Fruit fly (Drosophila melanogaster): ENCODE data around the gene Tspo.

The Tspo gene

dm6 chr2L:521940-522632 lies 37.3 kb upstream of the Tspo start (continued):
- TF ChIP-seq CG7372 (GFP tag; IDR thresholded peaks at IDR 0.05) (peak; percentile 55; the same call in 1 of the 2 replicates), YL-1 (GFP tag; optimal IDR thresholded peaks at IDR 0.05) (peak; percentile 20), esg (GFP tag; conservative IDR thresholded peaks at IDR 0.05) (peak; percentile 85), NFAT (GFP tag; IDR thresholded peaks at IDR 0.05) (peak; percentile 34; the same call in 1 of the 2 replicates), Fer1 (GFP tag; optimal IDR thresholded peaks at IDR 0.05) (peak; percentile 77), corto (GFP tag; optimal IDR thresholded peaks at IDR 0.05) (no peak), hb (GFP tag; IDR thresholded peaks at IDR 0.05; ENCODE audit: partially characterized antibody) (no peak), CkIIα-i1 (GFP tag; IDR thresholded peaks at IDR 0.05) (no peak), CG12299 (tag; optimal IDR thresholded peaks at IDR 0.05) (peak; percentile 14), gsb-n (tag; optimal IDR thresholded peaks at IDR 0.05) (peak; percentile 82), CG11696 (GFP tag; IDR thresholded peaks at IDR 0.05) (peak; percentile 53; the same call in 1 of the 2 replicates), CG13894 (tag; optimal IDR thresholded peaks at IDR 0.05) (no peak), CG6272 (GFP tag; IDR thresholded peaks at IDR 0.05) (peak; percentile 72), hkb (optimal IDR thresholded peaks at IDR 0.05) (no peak), hkb (GFP tag; IDR thresholded peaks at IDR 0.05) (peak; percentile 74), CG9609 (GFP tag; optimal IDR thresholded peaks at IDR 0.05) (peak; percentile 25), GATAe (GFP tag; conservative IDR thresholded peaks at IDR 0.05) (peak; percentile 60), ERR (GFP tag; optimal IDR thresholded peaks at IDR 0.05) (no peak), fu2 (GFP tag; optimal IDR thresholded peaks at IDR 0.05) (no peak), Dfd (GFP tag; optimal IDR thresholded peaks at IDR 0.05) (no peak), PHDP (tag; optimal IDR thresholded peaks at IDR 0.05) (peak; percentile 76), CG6791 (GFP tag; IDR thresholded peaks at IDR 0.05; ENCODE audit: partially characterized antibody) (no peak), HLH54F (GFP tag; optimal IDR thresholded peaks at IDR 0.05) (peak; percentile 24), grn (GFP tag; optimal IDR thresholded peaks at IDR 0.05) (no peak), CG14050 (GFP tag; IDR thresholded peaks at IDR 0.05) (peak; percentile 81), nom (GFP tag; optimal IDR thresholded peaks at IDR 0.05) (no peak), dan (GFP tag; IDR thresholded peaks at IDR 0.05) (peak; percentile 70), cad (GFP tag; optimal IDR thresholded peaks at IDR 0.05) (no peak), CG7745 (tag; optimal IDR thresholded peaks at IDR 0.05) (peak; percentile 62), hth (optimal IDR thresholded peaks at IDR 0.05) (no peak), CG4617 (GFP tag; optimal IDR thresholded peaks at IDR 0.05; ENCODE audit: borderline replicate concordance) (peak; percentile 7), CG18619 (GFP tag; optimal IDR thresholded peaks at IDR 0.05) (peak; percentile 36), Lhr (GFP tag; optimal IDR thresholded peaks at IDR 0.05) (peak; percentile 32), CG30020 (tag; optimal IDR thresholded peaks at IDR 0.05) (no peak), al (GFP tag; IDR thresholded peaks at IDR 0.05) (no peak), D19A (tag; optimal IDR thresholded peaks at IDR 0.05) (peak; percentile 75), CG14667 (GFP tag; IDR thresholded peaks at IDR 0.05) (peak; percentile 74), CG13775 (GFP tag; optimal IDR thresholded peaks at IDR 0.05) (peak; percentile 47), CG12104 (GFP tag; optimal IDR thresholded peaks at IDR 0.05) (no peak), Antp (GFP tag; optimal IDR thresholded peaks at IDR 0.05) (peak; percentile 27), Dip3 (GFP tag; optimal IDR thresholded peaks at IDR 0.05) (peak; percentile 42), Oli (tag; optimal IDR thresholded peaks at IDR 0.05) (peak; percentile 80), CG2116 (GFP tag; optimal IDR thresholded peaks at IDR 0.05) (peak; percentile 36), CG2889 (GFP tag; IDR thresholded peaks at IDR 0.05) (peak; percentile 72), row (GFP tag; IDR thresholded peaks at IDR 0.05) (peak; percentile 92), CG10543 (GFP tag; optimal IDR thresholded peaks at IDR 0.05) (no peak), CoRest (tag; optimal IDR thresholded peaks at IDR 0.05) (peak; percentile 74), ab (GFP tag; optimal IDR thresholded peaks at IDR 0.05) (peak; percentile 19), CG16815 (GFP tag; optimal IDR thresholded peaks at IDR 0.05) (peak; percentile 81), CG10462 (GFP tag; optimal IDR thresholded peaks at IDR 0.05) (peak; percentile 73), twi (tag; optimal IDR thresholded peaks at IDR 0.05) (no peak)
